Worm (Caenorhabditis elegans): ENCODE data around the gene F56B3.4.

DNA sequence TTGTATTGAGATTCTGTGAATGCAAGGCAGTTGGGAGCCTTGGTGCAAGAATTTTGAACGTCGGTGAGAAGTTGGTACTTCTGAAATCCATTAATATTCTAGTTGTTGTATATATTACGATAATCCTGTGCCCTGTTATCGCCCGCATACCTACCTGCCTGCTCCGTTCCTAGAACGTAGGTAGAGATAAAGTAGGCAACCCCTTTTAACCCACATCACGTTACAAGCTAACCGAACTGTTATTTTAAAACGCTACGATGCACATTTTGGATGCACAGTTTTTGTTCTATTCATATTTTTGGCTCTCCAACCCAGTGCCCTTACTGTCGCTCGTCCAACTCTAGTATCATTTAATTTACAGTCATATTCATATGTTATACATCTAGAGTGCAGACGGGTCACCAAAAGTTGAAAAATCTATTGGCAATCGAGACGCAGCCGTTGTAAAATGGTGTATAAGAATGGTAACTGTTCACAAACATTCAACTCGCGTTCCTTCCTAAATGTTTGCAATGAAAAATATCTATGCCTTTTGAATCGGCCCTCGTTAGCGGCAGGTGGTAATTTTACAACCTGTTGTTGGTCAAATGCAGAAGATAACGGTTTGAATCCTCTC lies 39.6 kb downstream of the F56B3.4 start:
- TF ChIP-seq pha-4 (tag; optimal IDR thresholded peaks at IDR 0.05), result no peak
- TF ChIP-seq mml-1 (tag; optimal IDR thresholded peaks at IDR 0.05), result no peak
- no peak for TF ChIP-seq nhr-28 (tag; optimal IDR thresholded peaks at IDR 0.05)
